Worm (Caenorhabditis elegans) whole organism, L3 larva: ENCODE data around the gene T20D3.14.

ENCODE experiments used
- ZK546.5 ChIP-seq: sonication (generic microtip); optimal IDR thresholded peaks from 2 replicates; lab custom pipeline; 2017; ENCODE audit warnings: missing biosample characterization, missing genetic modification characterization
- elt-2 ChIP-seq: sonication (generic microtip); optimal IDR thresholded peaks from 2 replicates; lab custom pipeline; 2016; ENCODE audit warnings: missing genetic modification reagents, mild to moderate bottlenecking, missing genetic modification characterization, missing compliant biosample characterization

- TF ChIP-seq elt-2 (no peak), ZK546.5 (no peak)
Measured at ce11 chrIV:9330755-9331154, 5.0 kb downstream of the T20D3.14 start, which contains the start of gene nspg-7.1.
